Worm (Caenorhabditis elegans): ENCODE results near the gene slc-9B.2.
A peak's percentile ranks its signal among the peaks of the same experiment; 100 is the strongest.

Gene slc-9B.2

ce11 chrV:16370039-16370438, 31.2 kb downstream of the slc-9B.2 start (continued):
- TF ChIP-seq zim-3 (tag; optimal IDR thresholded peaks at IDR 0.05) (peak; percentile 83), egrh-3 (GFP tag; IDR thresholded peaks at IDR 0.05) (peak; percentile 82), unc-130 (GFP tag; optimal IDR thresholded peaks at IDR 0.05) (peak; percentile 73), F10E7.11 (tag; optimal IDR thresholded peaks at IDR 0.05) (peak; percentile 78), K12H6.12 (tag; optimal IDR thresholded peaks at IDR 0.05) (peak; percentile 61), fkh-3 (tag; optimal IDR thresholded peaks at IDR 0.05) (peak; percentile 88), let-526 (GFP tag; IDR thresholded peaks at IDR 0.05) (peak; percentile 70; the same call in 1 of the 2 replicates), xnd-1 (tag; optimal IDR thresholded peaks at IDR 0.05) (no peak), ceh-79 (tag; optimal IDR thresholded peaks at IDR 0.05) (peak; percentile 90), lsy-27 (tag; optimal IDR thresholded peaks at IDR 0.05; ENCODE audit: borderline replicate concordance, insufficient read depth) (peak; percentile 59), mes-4 (tag; optimal IDR thresholded peaks at IDR 0.05) (peak; percentile 38), dpl-1 (GFP tag; optimal IDR thresholded peaks at IDR 0.05) (no peak), Y79H2A.3 (GFP tag; conservative IDR thresholded peaks at IDR 0.05) (0 out of 2 replicates have a peak, but pooled peaks have one; percentile 58), pbrm-1 (GFP tag; IDR thresholded peaks at IDR 0.05) (peak; percentile 89), madf-8 (GFP tag; conservative IDR thresholded peaks at IDR 0.05) (0 out of 2 replicates have a peak, but pooled peaks have one; percentile 10), hlh-12 (tag; optimal IDR thresholded peaks at IDR 0.05) (no peak), C17E4.6 (GFP tag; IDR thresholded peaks at IDR 0.05) (no peak), hrde-1 (tag; optimal IDR thresholded peaks at IDR 0.05; ENCODE audit: borderline replicate concordance) (peak; percentile 89), rpc-1 (optimal IDR thresholded peaks at IDR 0.05) (peak; percentile 92), rpc-1 (tag; optimal IDR thresholded peaks at IDR 0.05) (peak; percentile 88), B0019.2 (GFP tag; conservative IDR thresholded peaks at IDR 0.05) (peak; percentile 26; the same call in 1 of the 2 replicates), nhr-80 (tag; optimal IDR thresholded peaks at IDR 0.05) (peak; percentile 71), ceh-91 (GFP tag; IDR thresholded peaks at IDR 0.05) (0 out of 2 replicates have a peak, but pooled peaks have one; percentile 52), him-1 (tag; optimal IDR thresholded peaks at IDR 0.05) (peak; percentile 85), Y95B8A.8 (GFP tag; IDR thresholded peaks at IDR 0.05) (peak; percentile 87), sptf-2 (GFP tag; optimal IDR thresholded peaks at IDR 0.05) (peak; percentile 70), K11D2.4 (GFP tag; IDR thresholded peaks at IDR 0.05) (peak; percentile 73), zfh-2 (GFP tag; conservative IDR thresholded peaks at IDR 0.05) (peak; percentile 96), Y53F4B.3 (GFP tag; IDR thresholded peaks at IDR 0.05) (0 out of 2 replicates have a peak, but pooled peaks have one; percentile 24), F57A8.1 (GFP tag; optimal IDR thresholded peaks at IDR 0.05) (peak; percentile 62), hlh-26 (GFP tag; conservative IDR thresholded peaks at IDR 0.05) (no peak), snpc-4 (GFP tag; optimal IDR thresholded peaks at IDR 0.05) (peak; percentile 80), snpc-4 (tag; optimal IDR thresholded peaks at IDR 0.05) (peak; percentile 39 to 89 (median 82)), bed-2 (GFP tag; IDR thresholded peaks at IDR 0.05) (0 out of 2 replicates have a peak, but pooled peaks have one; percentile 60), B0035.1 (tag; optimal IDR thresholded peaks at IDR 0.05) (peak; percentile 69), sdz-38 (tag; optimal IDR thresholded peaks at IDR 0.05) (no peak), ets-4 (GFP tag; optimal IDR thresholded peaks at IDR 0.05) (peak; percentile 71), lin-40 (tag; optimal IDR thresholded peaks at IDR 0.05) (peak; percentile 72), hmg-1.2 (GFP tag; IDR thresholded peaks at IDR 0.05) (peak; percentile 77), ztf-25 (GFP tag; IDR thresholded peaks at IDR 0.05) (peak; percentile 84; the same call in 1 of the 2 replicates), hmg-20 (GFP tag; IDR thresholded peaks at IDR 0.05) (peak; percentile 84), athp-1 (tag; optimal IDR thresholded peaks at IDR 0.05) (peak; percentile 89), F37B4.10 (GFP tag; IDR thresholded peaks at IDR 0.05) (0 out of 2 replicates have a peak, but pooled peaks have one; percentile 92), gei-17 (GFP tag; optimal IDR thresholded peaks at IDR 0.05) (peak; percentile 45), Y56A3A.18 (GFP tag; IDR thresholded peaks at IDR 0.05) (peak; percentile 92), ztf-22 (GFP tag; optimal IDR thresholded peaks at IDR 0.05) (no peak), pha-4 (tag; optimal IDR thresholded peaks at IDR 0.05) (no peak), F39B2.1 (GFP tag; IDR thresholded peaks at IDR 0.05) (no peak), mxl-1 (tag; optimal IDR thresholded peaks at IDR 0.05) (peak; percentile 94)

Data from whole organism, young adult.